Worm (Caenorhabditis elegans): ENCODE results near the gene acr-14.

acr-14 gene

DNA sequence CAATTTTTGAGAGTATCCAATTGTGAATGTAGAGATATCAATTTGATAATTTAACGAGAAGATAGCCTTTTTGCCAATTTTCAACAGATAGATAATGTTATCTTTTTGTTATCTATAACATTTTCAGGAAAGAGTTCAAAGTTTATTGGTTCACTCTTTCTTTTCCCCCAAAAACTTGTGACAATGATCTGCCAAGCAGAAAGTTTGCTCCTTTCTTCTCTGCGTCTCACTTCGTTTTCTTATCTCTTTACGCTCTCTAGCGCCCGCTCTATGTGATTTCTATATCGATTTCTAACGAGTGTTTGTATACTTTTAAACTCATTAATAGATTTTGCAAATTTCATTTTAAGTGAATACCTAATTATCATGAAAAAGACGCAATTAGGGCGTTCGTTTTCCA lies 49.5 kb upstream of the acr-14 start (continued):
- TF ChIP-seq alr-1 (tag; optimal IDR thresholded peaks at IDR 0.05; ENCODE audit: borderline replicate concordance), result no peak
- no peak for TF ChIP-seq dpl-1 (GFP tag; optimal IDR thresholded peaks at IDR 0.05)
- TF ChIP-seq sptf-1 (tag; optimal IDR thresholded peaks at IDR 0.05), result no peak
- TF ChIP-seq ceh-82 (tag; optimal IDR thresholded peaks at IDR 0.05), result no peak
- TF ChIP-seq lin-35 (GFP tag; optimal IDR thresholded peaks at IDR 0.05), result peak in 1 of 2 experiments; percentile 16
- TF ChIP-seq nhr-85 (tag), result no peak
- TF ChIP-seq lin-14 (GFP tag; optimal IDR thresholded peaks at IDR 0.05), result no peak
- TF ChIP-seq hlh-17 (GFP tag; optimal IDR thresholded peaks at IDR 0.05; ENCODE audit: borderline replicate concordance), result no peak
- no peak for TF ChIP-seq nhr-12 (tag; optimal IDR thresholded peaks at IDR 0.05)
- TF ChIP-seq nhr-28 (tag; optimal IDR thresholded peaks at IDR 0.05), result no peak
- TF ChIP-seq snpc-4 (tag; optimal IDR thresholded peaks at IDR 0.05), result no peak
- TF ChIP-seq unc-62 (GFP tag; optimal IDR thresholded peaks at IDR 0.05), result no peak
- no peak for TF ChIP-seq zip-4 (GFP tag; optimal IDR thresholded peaks at IDR 0.05)
- TF ChIP-seq isw-1 (GFP tag; IDR thresholded peaks at IDR 0.05), result no peak
- TF ChIP-seq hlh-4 (tag; optimal IDR thresholded peaks at IDR 0.05), result no peak
- no peak for TF ChIP-seq lir-3 (tag; optimal IDR thresholded peaks at IDR 0.05; ENCODE audit: poor library complexity)
- no peak for TF ChIP-seq nhr-84 (tag; optimal IDR thresholded peaks at IDR 0.05)
- TF ChIP-seq lin-15B (tag; optimal IDR thresholded peaks at IDR 0.05), result no peak
- peak; percentile 40 for TF ChIP-seq mep-1 (tag; optimal IDR thresholded peaks at IDR 0.05)
- no peak for TF ChIP-seq tlp-1 (tag; optimal IDR thresholded peaks at IDR 0.05)
- no peak for TF ChIP-seq swsn-7 (tag; optimal IDR thresholded peaks at IDR 0.05)
- no peak for TF ChIP-seq ztf-11 (tag; optimal IDR thresholded peaks at IDR 0.05)
- no peak for TF ChIP-seq irx-1 (tag; optimal IDR thresholded peaks at IDR 0.05)
- TF ChIP-seq unc-130 (tag; optimal IDR thresholded peaks at IDR 0.05), result no peak
- no peak for TF ChIP-seq C16A3.4 (tag; optimal IDR thresholded peaks at IDR 0.05)
- peak; percentile 23 for TF ChIP-seq blmp-1 (tag; optimal IDR thresholded peaks at IDR 0.05)
- TF ChIP-seq nhr-90 (tag; optimal IDR thresholded peaks at IDR 0.05; ENCODE audit: poor library complexity), result peak; percentile 23
- TF ChIP-seq nhr-19 (GFP tag; conservative IDR thresholded peaks at IDR 0.05), result no peak
- no peak for TF ChIP-seq unc-98 (GFP tag; IDR thresholded peaks at IDR 0.05)
- no peak for TF ChIP-seq mef-2 (tag; optimal IDR thresholded peaks at IDR 0.05)
- TF ChIP-seq fkh-10 (GFP tag; optimal IDR thresholded peaks at IDR 0.05), result no peak
- no peak for TF ChIP-seq nhr-237 (tag; optimal IDR thresholded peaks at IDR 0.05)
- TF ChIP-seq vab-15 (tag; optimal IDR thresholded peaks at IDR 0.05), result no peak

DNA sequence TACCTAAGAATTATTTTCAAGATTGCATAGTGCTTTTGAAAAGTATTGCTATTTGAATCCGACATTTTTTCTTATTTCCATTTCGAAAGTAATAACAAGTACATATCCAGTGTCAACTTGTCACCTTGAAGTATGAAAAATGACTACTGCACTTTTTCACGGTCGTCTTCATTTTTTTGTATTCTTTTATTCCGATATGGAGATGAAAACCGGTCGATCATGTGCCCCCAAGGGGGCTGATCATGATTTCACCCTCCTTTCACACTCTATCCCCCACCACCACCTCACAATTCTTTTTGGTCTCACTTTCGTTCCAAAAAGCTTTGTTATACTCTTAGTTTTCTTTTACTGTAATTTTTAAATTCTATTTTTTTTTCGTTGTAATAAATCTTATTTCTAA lies 48.9 kb upstream of the acr-14 start:
- no peak for TF ChIP-seq ceh-90 (tag; optimal IDR thresholded peaks at IDR 0.05)
- peak; percentile 24 for TF ChIP-seq lin-14 (GFP tag; optimal IDR thresholded peaks at IDR 0.05)
- peak in 1 of 2 experiments; percentile 24 for TF ChIP-seq lin-35 (GFP tag; optimal IDR thresholded peaks at IDR 0.05)
- TF ChIP-seq nhr-85 (tag), result peak; percentile 76
- TF ChIP-seq egl-27 (tag; optimal IDR thresholded peaks at IDR 0.05), result no peak
- no peak for TF ChIP-seq nhr-19 (GFP tag; conservative IDR thresholded peaks at IDR 0.05)
- peak; percentile 16 for TF ChIP-seq nhr-20 (tag; optimal IDR thresholded peaks at IDR 0.05)
- peak; percentile 89 for TF ChIP-seq blmp-1 (tag; optimal IDR thresholded peaks at IDR 0.05)
- peak; percentile 6 for TF ChIP-seq snu-23 (GFP tag; optimal IDR thresholded peaks at IDR 0.05)
- TF ChIP-seq jun-1 (tag; optimal IDR thresholded peaks at IDR 0.05), result no peak
- TF ChIP-seq grh-1 (GFP tag; IDR thresholded peaks at IDR 0.05), result 0 out of 2 replicates have a peak, but pooled peaks have one; percentile 16
- no peak for TF ChIP-seq pqm-1 (tag; optimal IDR thresholded peaks at IDR 0.05)

DNA sequence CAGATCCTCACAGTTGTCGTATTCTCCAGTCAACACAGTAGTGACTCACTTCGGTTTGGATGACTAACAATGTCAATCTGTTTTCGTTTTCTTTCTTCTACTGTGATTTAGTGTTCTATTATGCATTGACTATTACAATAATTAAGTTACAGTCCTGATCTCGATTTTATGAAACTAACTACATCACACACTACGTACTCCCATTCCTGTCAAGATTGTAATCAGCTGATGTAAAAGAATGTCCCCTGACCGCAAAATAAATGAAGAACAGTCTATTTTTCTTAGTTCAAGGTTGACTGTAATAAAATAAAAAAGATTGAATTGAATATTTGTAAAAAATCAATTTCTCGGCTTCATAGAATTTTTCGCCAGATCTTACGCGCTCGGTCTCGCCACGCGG lies 48.4 kb upstream of the acr-14 start:
- TF ChIP-seq mab-9 (GFP tag; IDR thresholded peaks at IDR 0.05), result no peak
- TF ChIP-seq swsn-7 (tag; optimal IDR thresholded peaks at IDR 0.05), result no peak
- TF ChIP-seq nhr-85 (tag), result peak; percentile 72
- TF ChIP-seq nhr-20 (tag; optimal IDR thresholded peaks at IDR 0.05), result peak; percentile 29
- TF ChIP-seq lsy-2 (tag; optimal IDR thresholded peaks at IDR 0.05), result peak in 1 of 2 experiments; percentile 24
